Worm (Caenorhabditis elegans): ENCODE data around the gene bcc-1.

DNA sequence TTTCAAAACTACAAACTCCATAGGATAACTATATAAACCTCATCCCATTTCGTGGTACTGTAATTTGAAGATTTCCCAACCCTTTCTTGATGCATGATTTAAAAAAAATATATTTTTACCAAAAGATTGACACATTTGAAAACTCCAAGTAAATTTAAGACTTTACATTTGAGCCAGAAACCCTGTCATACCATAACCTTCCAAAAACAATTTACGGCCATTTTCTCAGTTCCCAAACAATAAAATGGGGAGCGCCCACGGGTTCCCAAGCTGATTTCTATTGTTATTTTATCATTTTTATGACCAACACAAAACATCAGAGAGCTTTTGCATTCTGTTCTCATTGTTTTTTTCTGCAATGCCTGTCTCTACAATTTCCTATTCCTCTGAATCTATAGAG is 20.3 kb upstream of the bcc-1 start, which contains the start of gene clc-9:
- TF ChIP-seq blmp-1 (tag; optimal IDR thresholded peaks at IDR 0.05), result no peak
- TF ChIP-seq nhr-76 (tag; optimal IDR thresholded peaks at IDR 0.05), result no peak

Data from whole organism, L1 larva.